Fruit fly (Drosophila melanogaster): ENCODE data around the gene CG2260.
A peak's percentile ranks its signal among the peaks of the same experiment; 100 is the strongest.

Gene CG2260

dm6 chrX:8092075-8092682 lies 28.8 kb downstream of the CG2260 start (continued):
- TF ChIP-seq CG31441 (GFP tag; IDR thresholded peaks at IDR 0.05), result peak; percentile 94
- no peak for TF ChIP-seq pan (optimal IDR thresholded peaks at IDR 0.05)
- TF ChIP-seq pan (GFP tag; optimal IDR thresholded peaks at IDR 0.05 in 1 of 2, IDR thresholded peaks at IDR 0.05 in 1 of 2), result peak in 1 of 2 experiments; percentile 94
- peak; percentile 66 for TF ChIP-seq pfk (GFP tag; optimal IDR thresholded peaks at IDR 0.05)
- TF ChIP-seq CG3407 (GFP tag; optimal IDR thresholded peaks at IDR 0.05), result peak; percentile 89
- peak; percentile 88 for TF ChIP-seq bab2 (GFP tag; optimal IDR thresholded peaks at IDR 0.05)
- peak; percentile 72 for TF ChIP-seq HLH54F (GFP tag; optimal IDR thresholded peaks at IDR 0.05)
- TF ChIP-seq Hsf (GFP tag; optimal IDR thresholded peaks at IDR 0.05), result peak; percentile 89
- peak; percentile 96 for TF ChIP-seq CG17829 (tag; optimal IDR thresholded peaks at IDR 0.05)
- no peak for TF ChIP-seq pzg (GFP tag; optimal IDR thresholded peaks at IDR 0.05)
- TF ChIP-seq tin (GFP tag; optimal IDR thresholded peaks at IDR 0.05), result peak; percentile 93
- peak; percentile 85 for TF ChIP-seq ara (GFP tag; IDR thresholded peaks at IDR 0.05)
- TF ChIP-seq H2.0 (GFP tag; IDR thresholded peaks at IDR 0.05), result peak; percentile 88
- peak; percentile 92 for TF ChIP-seq CG11723 (GFP tag; optimal IDR thresholded peaks at IDR 0.05)
- TF ChIP-seq CG10267 (tag; optimal IDR thresholded peaks at IDR 0.05), result peak; percentile 90
- TF ChIP-seq PHDP (tag; optimal IDR thresholded peaks at IDR 0.05), result peak; percentile 96
- peak; percentile 86 for TF ChIP-seq ap (GFP tag; IDR thresholded peaks at IDR 0.05)
- TF ChIP-seq CG1603 (tag; optimal IDR thresholded peaks at IDR 0.05), result peak; percentile 64
- peak; percentile 97 for TF ChIP-seq BtbVII (GFP tag; optimal IDR thresholded peaks at IDR 0.05)
- peak; percentile 91 for TF ChIP-seq CG9437 (GFP tag; optimal IDR thresholded peaks at IDR 0.05)
- peak; percentile 85 for TF ChIP-seq Awh (GFP tag; IDR thresholded peaks at IDR 0.05)
- TF ChIP-seq scrt (GFP tag; optimal IDR thresholded peaks at IDR 0.05), result peak; percentile 89
- TF ChIP-seq Gug (GFP tag; IDR thresholded peaks at IDR 0.05), result peak; percentile 86
- TF ChIP-seq Doc3 (GFP tag; IDR thresholded peaks at IDR 0.05; ENCODE audit: partially characterized antibody), result no peak
- TF ChIP-seq CG9215 (GFP tag; IDR thresholded peaks at IDR 0.05), result peak; percentile 92
- TF ChIP-seq fu2 (GFP tag; optimal IDR thresholded peaks at IDR 0.05), result peak; percentile 68
- TF ChIP-seq Ssrp (tag; optimal IDR thresholded peaks at IDR 0.05), result peak; percentile 93
- peak; percentile 68 for TF ChIP-seq CG6175 (GFP tag; IDR thresholded peaks at IDR 0.05)
- peak; percentile 67 for TF ChIP-seq dati (GFP tag; IDR thresholded peaks at IDR 0.05)
- TF ChIP-seq crp (GFP tag; optimal IDR thresholded peaks at IDR 0.05), result peak in 1 of 2 experiments; percentile 64
- TF ChIP-seq CG1647 (GFP tag; optimal IDR thresholded peaks at IDR 0.05), result peak; percentile 71
- peak; percentile 45 for TF ChIP-seq ac (GFP tag; optimal IDR thresholded peaks at IDR 0.05)
- peak; percentile 76 for TF ChIP-seq CG5953 (GFP tag; IDR thresholded peaks at IDR 0.05)
- TF ChIP-seq sens-2 (GFP tag; IDR thresholded peaks at IDR 0.05), result peak; percentile 61; the same call in 1 of the 2 replicates
- no peak for TF ChIP-seq knrl (GFP tag; IDR thresholded peaks at IDR 0.05; ENCODE audit: partially characterized antibody)
- TF ChIP-seq unc-4 (GFP tag; IDR thresholded peaks at IDR 0.05; ENCODE audit: partially characterized antibody), result no peak
- peak; percentile 82 for TF ChIP-seq zen (tag; optimal IDR thresholded peaks at IDR 0.05)
- peak; percentile 96 for TF ChIP-seq CG10979 (tag; optimal IDR thresholded peaks at IDR 0.05)
- TF ChIP-seq cas (GFP tag; IDR thresholded peaks at IDR 0.05), result peak; percentile 72
- TF ChIP-seq Tbp (GFP tag; optimal IDR thresholded peaks at IDR 0.05), result no peak
- peak; percentile 94 for TF ChIP-seq slou (GFP tag; optimal IDR thresholded peaks at IDR 0.05)
- peak; percentile 97 for TF ChIP-seq CG17361 (GFP tag; IDR thresholded peaks at IDR 0.05)
- TF ChIP-seq CG14667 (GFP tag; IDR thresholded peaks at IDR 0.05), result peak; percentile 86
- peak; percentile 97 for TF ChIP-seq lab (GFP tag; optimal IDR thresholded peaks at IDR 0.05)
- TF ChIP-seq ase (GFP tag; IDR thresholded peaks at IDR 0.05), result peak; percentile 87
- TF ChIP-seq CG17802 (tag; optimal IDR thresholded peaks at IDR 0.05), result peak; percentile 55
- TF ChIP-seq onecut (GFP tag; IDR thresholded peaks at IDR 0.05), result peak; percentile 87
- TF ChIP-seq Oli (tag; optimal IDR thresholded peaks at IDR 0.05), result peak; percentile 96
- TF ChIP-seq Dbx (GFP tag; IDR thresholded peaks at IDR 0.05), result peak; percentile 91
- TF ChIP-seq CG30020 (tag; optimal IDR thresholded peaks at IDR 0.05), result peak; percentile 79

Measured in whole organism, embryonic.